Worm (Caenorhabditis elegans) whole organism, early embryonic: Measurements from ENCODE around the gene mgl-3.

ENCODE experiments used
- ama-1 ChIP-seq: fragments of 150-350 bp; optimal IDR thresholded peaks from 2 replicates; lab custom pipeline; 2014
- ets-7 ChIP-seq: sonication (generic microtip); optimal IDR thresholded peaks from 2 replicates; lab custom pipeline; 2016; ENCODE audit warnings: missing genotype, missing genetic modification characterization, missing compliant biosample characterization
- flt-1 ChIP-seq: fragments of 200-800 bp; sonication (Bioruptor generic); IDR thresholded peaks from 2 replicates; pipeline ENCODE4 v1.3.6; 2022; ENCODE audit warnings: missing genetic modification characterization, missing compliant biosample characterization
- hmbx-1 ChIP-seq: sonication (generic microtip); optimal IDR thresholded peaks from 2 replicates; lab custom pipeline; 2016; ENCODE audit warnings: mild to moderate bottlenecking, missing genetic modification characterization, missing compliant biosample characterization
- hmg-4 ChIP-seq: fragments of 200-800 bp; sonication (Bioruptor generic); optimal IDR thresholded peaks from 2 replicates; lab custom pipeline; 2018; ENCODE audit warnings: mild to moderate bottlenecking, missing genetic modification characterization, missing compliant biosample characterization
- scrt-1 ChIP-seq: fragments of 200-800 bp; sonication (Bioruptor generic); IDR thresholded peaks from 2 replicates; pipeline ENCODE4 v1.3.6; 2022; ENCODE audit warnings: missing genetic modification characterization, missing compliant biosample characterization
- sea-1 ChIP-seq: fragments of 200-800 bp; sonication (Bioruptor generic); conservative IDR thresholded peaks from 2 replicates; pipeline ENCODE4 v1.3.6; 2022; ENCODE audit warnings: missing genetic modification characterization, missing compliant biosample characterization
- tbx-11 ChIP-seq: fragments of 200-800 bp; sonication (Bioruptor generic); IDR thresholded peaks from 2 replicates; pipeline ENCODE4 v1.3.6; 2022; ENCODE audit warnings: missing genetic modification characterization, missing compliant biosample characterization
- tbx-37 ChIP-seq: fragments of 200-800 bp; sonication (Bioruptor generic); conservative IDR thresholded peaks from 2 replicates; pipeline ENCODE4 v1.3.6; 2022; ENCODE audit warnings: missing genetic modification reagents, missing genetic modification characterization, missing compliant biosample characterization

ce11 chrIV:5476468-5476867 lies 37.7 kb downstream of the mgl-3 start, which contains the start of gene T11F8.4:
- TF ChIP-seq scrt-1 (no peak), ama-1 (lab: Kevin White, UChicago) (no peak), tbx-11 (GFP tag; lab: Robert Waterston, UW) (no peak), flt-1 (no peak), hmbx-1 (no peak), ets-7 (tag; lab: Kevin White, UChicago) (no peak), hmg-4 (GFP tag; lab: Kevin White, UChicago) (no peak), sea-1 (GFP tag; lab: Robert Waterston, UW) (no peak), tbx-37 (no peak)
